Worm (Caenorhabditis elegans): Measurements from ENCODE around the gene str-240.
A peak's percentile ranks its signal among the peaks of the same experiment; 100 is the strongest.

The str-240 gene

ce11 chrV:1474486-1475125, 47.1 kb downstream of the str-240 start, which contains the start of the genes F53E2.2 and unc-60:
Gene F53E2.2, plus strand, starts transcription at chrV:1475086.
Gene unc-60, plus strand, starts transcription at chrV:1475086.
- TF ChIP-seq lsy-2 (tag; optimal IDR thresholded peaks at IDR 0.05) (peak; percentile 29 to 50), zag-1 (tag; optimal IDR thresholded peaks at IDR 0.05) (no peak), set-16 (GFP tag; IDR thresholded peaks at IDR 0.05) (peak; percentile 89), nhr-42 (GFP tag; IDR thresholded peaks at IDR 0.05) (no peak), daf-16 (GFP tag; optimal IDR thresholded peaks at IDR 0.05) (peak; percentile 11 to 27), daf-16 (tag; optimal IDR thresholded peaks at IDR 0.05) (peak; percentile 59), vab-7 (GFP tag; IDR thresholded peaks at IDR 0.05) (0 out of 2 replicates have a peak, but pooled peaks have one; percentile 32), ctbp-1 (GFP tag; IDR thresholded peaks at IDR 0.05) (peak; percentile 38), madf-5 (GFP tag; IDR thresholded peaks at IDR 0.05) (0 out of 4 replicates have a peak, but pooled peaks of 1 of the 2 experiments have one; percentile 36), F10B5.3 (tag; optimal IDR thresholded peaks at IDR 0.05) (no peak), egl-43 (GFP tag; IDR thresholded peaks at IDR 0.05) (peak; percentile 74; the same call in 1 of the 2 replicates), dve-1 (tag; optimal IDR thresholded peaks at IDR 0.05; ENCODE audit: insufficient read depth) (peak; percentile 45), gei-8 (GFP tag; optimal IDR thresholded peaks at IDR 0.05) (no peak), unc-62 (GFP tag; optimal IDR thresholded peaks at IDR 0.05 in 1 of 2) (peak in 1 of 2 experiments; percentile 92), unc-62 (tag; optimal IDR thresholded peaks at IDR 0.05) (no peak), hlh-30 (tag; optimal IDR thresholded peaks at IDR 0.05; ENCODE audit: insufficient read depth) (peak; percentile 72), F37D6.2 (tag; optimal IDR thresholded peaks at IDR 0.05) (peak; percentile 42), ces-1 (GFP tag; optimal IDR thresholded peaks at IDR 0.05) (peak; percentile 16), R02D3.7 (tag; optimal IDR thresholded peaks at IDR 0.05) (no peak), mep-1 (tag; optimal IDR thresholded peaks at IDR 0.05) (peak; percentile 77), dpl-1 (GFP tag; optimal IDR thresholded peaks at IDR 0.05) (peak; percentile 13), mxl-3 (GFP tag; optimal IDR thresholded peaks at IDR 0.05) (peak; percentile 66), snpc-4 (tag; optimal IDR thresholded peaks at IDR 0.05) (no peak), zip-2 (tag; optimal IDR thresholded peaks at IDR 0.05) (no peak), hmg-1.1 (GFP tag; IDR thresholded peaks at IDR 0.05) (peak; percentile 84), ceh-62 (tag; optimal IDR thresholded peaks at IDR 0.05) (no peak), madf-9 (GFP tag; conservative IDR thresholded peaks at IDR 0.05) (no peak; the same call in 1 of the 2 replicates), ama-1 (optimal IDR thresholded peaks at IDR 0.05) (no peak), dmd-6 (GFP tag; IDR thresholded peaks at IDR 0.05) (peak; percentile 47; the same call in 1 of the 2 replicates), lin-15B (tag; optimal IDR thresholded peaks at IDR 0.05) (no peak), nhr-28 (tag; optimal IDR thresholded peaks at IDR 0.05) (peak; percentile 53), mdl-1 (tag; optimal IDR thresholded peaks at IDR 0.05) (peak; percentile 12 to 77), lin-29 (GFP tag; IDR thresholded peaks at IDR 0.05) (peak; percentile 54; the same call in 1 of the 2 replicates), mes-2 (tag; optimal IDR thresholded peaks at IDR 0.05; ENCODE audit: poor library complexity, severe bottlenecking) (peak; percentile 76), spr-1 (tag; optimal IDR thresholded peaks at IDR 0.05) (peak; percentile 37), F49E8.2 (tag; optimal IDR thresholded peaks at IDR 0.05; ENCODE audit: borderline replicate concordance) (no peak), ceh-44 (GFP tag; IDR thresholded peaks at IDR 0.05) (no peak), lim-7 (GFP tag; IDR thresholded peaks at IDR 0.05) (0 out of 2 replicates have a peak, but pooled peaks have one; percentile 44), php-3 (GFP tag; IDR thresholded peaks at IDR 0.05) (no peak), nhr-48 (tag; optimal IDR thresholded peaks at IDR 0.05) (peak; percentile 4), aha-1 (tag) (peak; percentile 99), snpc-1.2 (GFP tag; IDR thresholded peaks at IDR 0.05) (0 out of 2 replicates have a peak, but pooled peaks have one; percentile 13), nhr-6 (tag; optimal IDR thresholded peaks at IDR 0.05) (no peak), aly-2 (tag; optimal IDR thresholded peaks at IDR 0.05) (no peak), hif-1 (tag; optimal IDR thresholded peaks at IDR 0.05) (peak in 1 of 2 experiments; percentile 40), hlh-11 (tag; optimal IDR thresholded peaks at IDR 0.05) (peak; percentile 80), T26A8.4 (GFP tag; IDR thresholded peaks at IDR 0.05) (peak; percentile 59), lin-38 (GFP tag; IDR thresholded peaks at IDR 0.05) (peak; percentile 48), lin-1 (GFP tag; IDR thresholded peaks at IDR 0.05) (no peak), rbr-2 (tag; optimal IDR thresholded peaks at IDR 0.05) (peak; percentile 84)
